Fruit fly (Drosophila melanogaster): Measurements from ENCODE around the gene NO66.
A peak's percentile ranks its signal among the peaks of the same experiment; 100 is the strongest.

The NO66 gene

DNA sequence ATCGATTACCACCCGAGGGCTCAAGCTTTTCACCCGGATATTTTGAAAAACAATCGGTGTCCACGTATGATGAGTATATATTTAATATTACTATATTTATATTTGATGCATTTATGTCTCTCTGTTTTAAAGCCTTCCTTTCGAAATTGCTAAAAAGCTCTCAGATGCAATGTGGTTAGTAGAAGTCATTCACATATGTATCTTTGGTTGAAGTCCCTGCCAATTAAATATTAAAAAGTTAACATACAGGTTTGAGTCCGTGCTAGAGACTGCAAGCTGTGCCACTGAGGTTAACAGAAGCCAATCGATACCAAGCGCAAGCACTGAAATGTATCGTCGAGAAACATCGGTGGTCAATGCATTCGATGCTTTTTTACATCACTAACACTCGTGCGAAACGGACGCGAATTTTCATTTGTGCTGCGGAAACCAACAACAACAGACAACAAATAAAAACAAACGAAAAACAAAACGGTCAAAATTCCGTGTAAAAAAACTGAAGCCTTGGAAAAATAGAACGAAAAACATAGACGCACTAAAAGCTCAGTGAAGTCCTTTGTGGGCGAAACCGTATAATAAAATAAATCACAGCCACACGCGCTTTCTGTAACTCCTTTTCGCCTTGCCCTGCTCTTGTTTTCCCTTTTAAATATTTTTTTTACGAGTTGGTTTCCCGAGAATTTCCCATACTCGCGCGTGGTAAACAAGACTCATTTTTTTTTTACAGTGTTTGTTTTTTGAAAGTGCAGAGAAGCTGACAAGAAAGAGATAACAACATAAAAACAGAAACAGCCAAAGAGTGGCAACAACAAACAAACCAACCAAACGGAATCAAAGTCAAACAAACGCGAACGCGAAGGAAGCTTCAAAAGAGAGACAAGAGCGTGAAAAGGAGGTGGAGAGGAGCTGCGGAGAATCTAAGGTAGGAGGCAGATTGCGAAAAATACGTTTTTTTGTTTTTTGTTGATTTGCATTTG is 3.3 kb downstream of the NO66 start, which contains the start of gene norpA (continued):
- TF ChIP-seq CG1529 (GFP tag; optimal IDR thresholded peaks at IDR 0.05): no peak
- TF ChIP-seq CG4404 (GFP tag; IDR thresholded peaks at IDR 0.05): no peak
- no peak for TF ChIP-seq Hey (tag; optimal IDR thresholded peaks at IDR 0.05)
- TF ChIP-seq Chrac-16 (GFP tag; optimal IDR thresholded peaks at IDR 0.05): no peak

DNA sequence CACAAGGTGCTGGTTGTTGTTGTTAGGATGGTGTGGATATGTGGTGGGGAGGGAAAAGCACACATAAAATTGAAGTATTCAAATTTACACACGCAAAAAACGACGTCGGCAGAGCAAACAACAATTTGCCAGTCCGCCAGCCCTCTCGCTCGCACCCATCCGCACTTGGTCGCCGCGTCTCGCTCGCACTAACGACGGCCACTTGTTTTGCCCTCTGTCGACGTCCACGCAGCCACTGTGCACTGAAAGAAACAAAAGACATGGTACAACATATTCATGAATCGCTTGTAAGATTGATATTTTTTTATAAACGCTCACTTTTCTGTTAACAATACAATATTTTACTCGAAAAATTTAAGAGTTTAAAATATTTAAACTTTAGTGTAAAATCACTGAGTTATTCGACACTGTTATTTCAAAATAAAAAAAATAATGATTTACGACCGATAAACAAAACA is 4.7 kb downstream of the NO66 start:
- TF ChIP-seq CG7963 (GFP tag; IDR thresholded peaks at IDR 0.05; ENCODE audit: partially characterized antibody) (no peak), zfh1 (GFP tag; IDR thresholded peaks at IDR 0.05) (peak; percentile 22; the same call in 1 of the 3 replicates), CG33557 (GFP tag; optimal IDR thresholded peaks at IDR 0.05) (no peak), chn (GFP tag; optimal IDR thresholded peaks at IDR 0.05) (no peak), CG10209 (GFP tag; optimal IDR thresholded peaks at IDR 0.05) (peak; percentile 57), NC2β (GFP tag; optimal IDR thresholded peaks at IDR 0.05) (no peak), mirr (GFP tag; optimal IDR thresholded peaks at IDR 0.05) (peak; percentile 20), E2f1 (GFP tag; IDR thresholded peaks at IDR 0.05) (no peak; the same call in 1 of the 2 replicates), E2f2 (GFP tag; IDR thresholded peaks at IDR 0.05) (peak; percentile 35; the same call in 1 of the 2 replicates), abd-A (tag; optimal IDR thresholded peaks at IDR 0.05) (peak; percentile 52), Dll (GFP tag; IDR thresholded peaks at IDR 0.05; ENCODE audit: partially characterized antibody) (no peak), eyg (GFP tag; optimal IDR thresholded peaks at IDR 0.05) (peak; percentile 5), zf30C (GFP tag; optimal IDR thresholded peaks at IDR 0.05) (peak; percentile 39), sob (GFP tag; IDR thresholded peaks at IDR 0.05) (peak; percentile 43; the same call in 1 of the 2 replicates), Ssrp (tag; optimal IDR thresholded peaks at IDR 0.05) (peak; percentile 38), sim (GFP tag; IDR thresholded peaks at IDR 0.05) (no peak), Nf-YB (GFP tag; optimal IDR thresholded peaks at IDR 0.05) (peak; percentile 41), slp2 (GFP tag; optimal IDR thresholded peaks at IDR 0.05) (peak; percentile 27), gsb-n (tag; optimal IDR thresholded peaks at IDR 0.05) (no peak), corto (GFP tag; optimal IDR thresholded peaks at IDR 0.05) (no peak), CoRest (tag; optimal IDR thresholded peaks at IDR 0.05) (peak; percentile 68), Ets97D (GFP tag; optimal IDR thresholded peaks at IDR 0.05) (peak; percentile 13), CG9932 (GFP tag; IDR thresholded peaks at IDR 0.05) (peak; percentile 65), tgo (GFP tag; IDR thresholded peaks at IDR 0.05) (peak; percentile 64; the same call in 2 of the 3 replicates), CG8924 (tag; optimal IDR thresholded peaks at IDR 0.05) (peak; percentile 56), CG4820 (GFP tag; optimal IDR thresholded peaks at IDR 0.05) (peak; percentile 21), sens (GFP tag) (peak; percentile 68), klu (GFP tag; IDR thresholded peaks at IDR 0.05) (0 out of 2 replicates have a peak, but pooled peaks have one; percentile 29), Scr (GFP tag; IDR thresholded peaks at IDR 0.05; ENCODE audit: partially characterized antibody) (no peak), ato (GFP tag; IDR thresholded peaks at IDR 0.05; ENCODE audit: partially characterized antibody) (no peak), Xrp1 (GFP tag; IDR thresholded peaks at IDR 0.05) (peak; percentile 69), Lhr (GFP tag; optimal IDR thresholded peaks at IDR 0.05) (no peak), CG13296 (GFP tag; optimal IDR thresholded peaks at IDR 0.05) (peak; percentile 50), tx (GFP tag; optimal IDR thresholded peaks at IDR 0.05) (peak; percentile 21), CG14860 (GFP tag; IDR thresholded peaks at IDR 0.05; ENCODE audit: partially characterized antibody) (no peak), CG2202 (tag; optimal IDR thresholded peaks at IDR 0.05) (no peak), tin (GFP tag; optimal IDR thresholded peaks at IDR 0.05) (peak; percentile 52), CG17802 (tag; optimal IDR thresholded peaks at IDR 0.05) (no peak), CG8089 (GFP tag; optimal IDR thresholded peaks at IDR 0.05) (no peak), Hmr (GFP tag; optimal IDR thresholded peaks at IDR 0.05) (peak; percentile 71), CG32767 (GFP tag; IDR thresholded peaks at IDR 0.05) (no peak), CG4282 (GFP tag; optimal IDR thresholded peaks at IDR 0.05) (no peak)

Data from whole organism, embryonic.